Fruit fly (Drosophila melanogaster): ENCODE results near the gene Ugt35B1.

DNA sequence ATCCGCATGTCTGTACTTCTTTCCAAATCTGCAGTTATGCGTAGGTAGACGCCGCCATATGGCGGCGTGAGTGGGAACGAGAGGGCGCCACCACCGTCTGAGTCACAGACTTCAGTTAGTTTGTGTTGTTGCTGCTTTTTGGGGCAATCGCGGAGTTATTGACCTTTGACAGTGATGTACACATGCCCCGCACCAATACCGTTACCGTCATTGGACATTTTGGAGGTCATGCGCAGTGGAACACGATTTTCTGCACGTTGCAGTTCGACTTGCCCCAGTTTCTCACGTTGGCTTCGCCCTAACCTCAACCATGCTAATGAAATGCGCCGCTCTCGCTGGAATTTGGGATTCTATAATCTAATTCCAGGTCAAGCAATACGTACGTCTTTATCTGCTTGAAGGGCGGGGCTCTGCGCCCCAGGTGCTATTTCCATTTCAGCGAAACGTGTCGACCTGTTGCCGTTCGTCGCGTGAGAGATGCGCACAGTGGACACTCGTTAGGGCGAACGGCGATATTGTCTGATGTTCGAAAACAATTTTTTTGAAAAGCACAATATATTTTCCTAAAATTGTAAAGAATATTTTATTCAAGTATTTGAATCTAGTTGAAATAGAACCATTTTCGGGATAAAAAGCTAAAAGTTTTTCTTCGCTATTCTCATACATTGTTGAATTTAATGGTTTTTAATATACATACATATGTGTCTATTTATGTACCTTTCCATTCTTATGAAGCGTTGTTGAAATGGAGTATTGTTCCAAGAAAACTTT is 41.4 kb upstream of the Ugt35B1 start:
- TF ChIP-seq Myc (optimal IDR thresholded peaks at IDR 0.05) (no peak), Sin3A (optimal IDR thresholded peaks at IDR 0.05) (no peak)
